ENCODE assay signal across 1 fruit fly cellular context in the genomic region with DNA sequence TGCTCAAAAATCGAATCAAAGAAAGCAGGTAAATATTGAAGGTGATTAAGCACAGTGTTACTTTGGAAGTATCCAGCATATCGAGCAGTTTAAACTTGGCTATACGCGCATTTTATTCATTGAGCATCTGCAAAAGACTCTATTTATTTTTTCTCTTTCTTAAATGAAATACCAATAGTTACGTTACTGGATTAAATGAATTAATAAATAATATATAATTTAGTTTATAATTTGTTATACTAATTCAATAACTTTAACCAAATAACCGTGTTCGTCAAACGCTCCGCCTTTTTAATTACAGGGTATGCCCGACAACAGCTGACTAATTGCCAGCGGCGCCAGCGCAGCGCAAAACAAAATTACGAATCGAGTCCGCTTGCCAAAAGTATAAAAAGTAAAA.
A peak's percentile ranks its signal among the peaks of the same experiment; 100 is the strongest.
TF ChIP-seq lines count a peak whose summit lies in the region.

No protein-coding gene starts in this region.

TF ChIP-seq in whole organism, embryonic, 481 proteins besides CTCF, POLR2A, EP300 and RAD21 (continued from another document):
- TF ChIP-seq wdn (GFP tag; IDR thresholded peaks at IDR 0.05; lab: Robert Waterston, UW), result peak; percentile 65; the same call in 1 of the 2 replicates
- peak; percentile 56 for TF ChIP-seq sob (GFP tag; IDR thresholded peaks at IDR 0.05; lab: Robert Waterston, UW)
- TF ChIP-seq CG7839 (tag; optimal IDR thresholded peaks at IDR 0.05; lab: Kevin White, UChicago), result peak; percentile 54
- no peak for TF ChIP-seq schlank (tag; optimal IDR thresholded peaks at IDR 0.05; lab: Kevin White, UChicago)
- peak; percentile 71 for TF ChIP-seq CG9215 (GFP tag; IDR thresholded peaks at IDR 0.05; lab: Robert Waterston, UW)
- TF ChIP-seq unpg (GFP tag; optimal IDR thresholded peaks at IDR 0.05; lab: Kevin White, UChicago), result peak; percentile 26
- peak; percentile 21 for TF ChIP-seq B-H2 (GFP tag; optimal IDR thresholded peaks at IDR 0.05; lab: Kevin White, UChicago)
- no peak for TF ChIP-seq Neu2 (GFP tag; optimal IDR thresholded peaks at IDR 0.05; lab: Kevin White, UChicago; ENCODE audit: borderline replicate concordance)
- TF ChIP-seq Ptx1 (GFP tag; IDR thresholded peaks at IDR 0.05; lab: Robert Waterston, UW), result peak; percentile 76
- TF ChIP-seq CG3847 (GFP tag; IDR thresholded peaks at IDR 0.05; lab: Robert Waterston, UW), result peak; percentile 60
- peak; percentile 27 for TF ChIP-seq Blimp-1 (GFP tag; optimal IDR thresholded peaks at IDR 0.05; lab: Kevin White, UChicago)
- TF ChIP-seq Mad (GFP tag; optimal IDR thresholded peaks at IDR 0.05; lab: Kevin White, UChicago), result no peak
- peak; percentile 14; the same call in 1 of the 2 replicates for TF ChIP-seq CG11696 (GFP tag; IDR thresholded peaks at IDR 0.05; lab: Robert Waterston, UW)
- no peak for TF ChIP-seq dm (GFP tag; optimal IDR thresholded peaks at IDR 0.05; lab: Kevin White, UChicago)
- TF ChIP-seq crp (GFP tag; optimal IDR thresholded peaks at IDR 0.05; lab: Kevin White, UChicago), result peak in 1 of 2 experiments; percentile 16
- no peak for TF ChIP-seq mam (GFP tag; optimal IDR thresholded peaks at IDR 0.05; lab: Kevin White, UChicago)
- TF ChIP-seq CG6683 (GFP tag; optimal IDR thresholded peaks at IDR 0.05; lab: Kevin White, UChicago), result peak; percentile 37
- TF ChIP-seq lilli (GFP tag; optimal IDR thresholded peaks at IDR 0.05; lab: Kevin White, UChicago), result peak; percentile 5
- no peak for TF ChIP-seq gcm2 (GFP tag; optimal IDR thresholded peaks at IDR 0.05; lab: Kevin White, UChicago)
- TF ChIP-seq Hmr (GFP tag; optimal IDR thresholded peaks at IDR 0.05; lab: Kevin White, UChicago), result no peak
- TF ChIP-seq cas (GFP tag; IDR thresholded peaks at IDR 0.05; lab: Robert Waterston, UW), result 0 out of 2 replicates have a peak, but pooled peaks have one; percentile 12
- TF ChIP-seq BtbVII (GFP tag; optimal IDR thresholded peaks at IDR 0.05; lab: Kevin White, UChicago), result peak; percentile 52
- peak; percentile 48; the same call in 1 of the 2 replicates for TF ChIP-seq lmd (GFP tag; IDR thresholded peaks at IDR 0.05; lab: Robert Waterston, UW)
- no peak for TF ChIP-seq ATbp (GFP tag; optimal IDR thresholded peaks at IDR 0.05; lab: Kevin White, UChicago)
- TF ChIP-seq CG4404 (GFP tag; IDR thresholded peaks at IDR 0.05; lab: Robert Waterston, UW), result no peak
- peak; percentile 30 for TF ChIP-seq D19A (tag; optimal IDR thresholded peaks at IDR 0.05; lab: Kevin White, UChicago)
- peak; percentile 19 for TF ChIP-seq CG10274 (GFP tag; optimal IDR thresholded peaks at IDR 0.05; lab: Kevin White, UChicago)
- TF ChIP-seq zfh2 (GFP tag; optimal IDR thresholded peaks at IDR 0.05; lab: Kevin White, UChicago), result no peak
- TF ChIP-seq CG10267 (tag; optimal IDR thresholded peaks at IDR 0.05; lab: Kevin White, UChicago), result peak; percentile 3
- TF ChIP-seq sc (optimal IDR thresholded peaks at IDR 0.05; lab: Kevin White, UChicago), result no peak
- TF ChIP-seq sc (GFP tag; optimal IDR thresholded peaks at IDR 0.05; lab: Kevin White, UChicago), result no peak
- TF ChIP-seq dysf (GFP tag; IDR thresholded peaks at IDR 0.05; lab: Robert Waterston, UW), result peak; percentile 64; the same call in 2 of the 3 replicates
- peak; percentile 29; the same call in 1 of the 2 replicates for TF ChIP-seq CG14667 (GFP tag; IDR thresholded peaks at IDR 0.05; lab: Robert Waterston, UW)
- TF ChIP-seq bowl (GFP tag; IDR thresholded peaks at IDR 0.05; lab: Robert Waterston, UW), result no peak
- TF ChIP-seq CG6765 (GFP tag; optimal IDR thresholded peaks at IDR 0.05; lab: Kevin White, UChicago), result peak; percentile 61
- no peak for TF ChIP-seq CG4854 (GFP tag; optimal IDR thresholded peaks at IDR 0.05; lab: Kevin White, UChicago)
- no peak for TF ChIP-seq CG4328 (GFP tag; optimal IDR thresholded peaks at IDR 0.05; lab: Kevin White, UChicago)
- TF ChIP-seq knrl (GFP tag; IDR thresholded peaks at IDR 0.05; lab: Robert Waterston, UW; ENCODE audit: partially characterized antibody), result no peak
- peak; percentile 75 for TF ChIP-seq Rfx (GFP tag; IDR thresholded peaks at IDR 0.05; lab: Robert Waterston, UW)
- peak; percentile 79 for TF ChIP-seq CG32532 (GFP tag; IDR thresholded peaks at IDR 0.05; lab: Robert Waterston, UW)
- TF ChIP-seq CG14014 (GFP tag; IDR thresholded peaks at IDR 0.05; lab: Robert Waterston, UW), result peak; percentile 51; the same call in 1 of the 2 replicates
- peak; percentile 74 for TF ChIP-seq Meics (GFP tag; optimal IDR thresholded peaks at IDR 0.05; lab: Kevin White, UChicago)
- peak; percentile 13 for TF ChIP-seq scrt (GFP tag; optimal IDR thresholded peaks at IDR 0.05; lab: Kevin White, UChicago)
- TF ChIP-seq C15 (GFP tag; IDR thresholded peaks at IDR 0.05; lab: Robert Waterston, UW), result 0 out of 3 replicates have a peak, but pooled peaks have one; percentile 45
- TF ChIP-seq Hr51 (GFP tag; optimal IDR thresholded peaks at IDR 0.05; lab: Kevin White, UChicago), result peak in 1 of 2 experiments; percentile 47
- TF ChIP-seq esg (GFP tag; conservative IDR thresholded peaks at IDR 0.05; lab: Robert Waterston, UW), result peak; percentile 40; the same call in 1 of the 2 replicates
- TF ChIP-seq CG9817 (tag; optimal IDR thresholded peaks at IDR 0.05; lab: Kevin White, UChicago), result peak; percentile 51
- no peak for TF ChIP-seq CG5245 (GFP tag; optimal IDR thresholded peaks at IDR 0.05; lab: Kevin White, UChicago)
- TF ChIP-seq ranshi (GFP tag; IDR thresholded peaks at IDR 0.05; lab: Robert Waterston, UW), result peak; percentile 45; the same call in 1 of the 2 replicates
- TF ChIP-seq NFAT (GFP tag; IDR thresholded peaks at IDR 0.05; lab: Robert Waterston, UW), result 0 out of 2 replicates have a peak, but pooled peaks have one; percentile 37
- TF ChIP-seq NfI (GFP tag; optimal IDR thresholded peaks at IDR 0.05; lab: Kevin White, UChicago), result peak; percentile 37
- no peak for TF ChIP-seq pho (GFP tag; optimal IDR thresholded peaks at IDR 0.05; lab: Kevin White, UChicago)
- TF ChIP-seq al (GFP tag; IDR thresholded peaks at IDR 0.05; lab: Robert Waterston, UW), result peak; percentile 49; the same call in 1 of the 2 replicates
- no peak; the same call in 1 of the 2 replicates for TF ChIP-seq dati (GFP tag; IDR thresholded peaks at IDR 0.05; lab: Robert Waterston, UW)
- TF ChIP-seq bcd (GFP tag; optimal IDR thresholded peaks at IDR 0.05; lab: Kevin White, UChicago), result peak; percentile 29
- TF ChIP-seq CG4424 (GFP tag; optimal IDR thresholded peaks at IDR 0.05; lab: Kevin White, UChicago), result peak; percentile 3
- TF ChIP-seq Side (GFP tag; optimal IDR thresholded peaks at IDR 0.05; lab: Kevin White, UChicago), result no peak
- TF ChIP-seq CkIIα-i1 (GFP tag; IDR thresholded peaks at IDR 0.05; lab: Robert Waterston, UW), result no peak
- TF ChIP-seq CG31224 (GFP tag; IDR thresholded peaks at IDR 0.05; lab: Robert Waterston, UW), result peak; percentile 62
- TF ChIP-seq CG2116 (GFP tag; optimal IDR thresholded peaks at IDR 0.05; lab: Kevin White, UChicago), result peak; percentile 25
- no peak for TF ChIP-seq CG14050 (GFP tag; IDR thresholded peaks at IDR 0.05; lab: Robert Waterston, UW)
- TF ChIP-seq klu (GFP tag; IDR thresholded peaks at IDR 0.05; lab: Robert Waterston, UW), result no peak
- TF ChIP-seq pzg (GFP tag; optimal IDR thresholded peaks at IDR 0.05; lab: Kevin White, UChicago), result no peak
- TF ChIP-seq CG15696 (tag; optimal IDR thresholded peaks at IDR 0.05; lab: Kevin White, UChicago), result peak; percentile 16
- TF ChIP-seq Dll (GFP tag; IDR thresholded peaks at IDR 0.05; lab: Robert Waterston, UW; ENCODE audit: partially characterized antibody), result no peak
- peak; percentile 57 for TF ChIP-seq HHEX (GFP tag; optimal IDR thresholded peaks at IDR 0.05; lab: Kevin White, UChicago)
- no peak for TF ChIP-seq Antp (GFP tag; optimal IDR thresholded peaks at IDR 0.05; lab: Kevin White, UChicago)
- peak; percentile 65 for TF ChIP-seq CG13296 (GFP tag; optimal IDR thresholded peaks at IDR 0.05; lab: Kevin White, UChicago)
- 0 out of 3 replicates have a peak, but pooled peaks have one; percentile 13 for TF ChIP-seq CG7357 (GFP tag; IDR thresholded peaks at IDR 0.05; lab: Robert Waterston, UW)
- TF ChIP-seq CG6272 (GFP tag; IDR thresholded peaks at IDR 0.05; lab: Robert Waterston, UW), result 0 out of 2 replicates have a peak, but pooled peaks have one; percentile 31
- TF ChIP-seq stc (GFP tag; IDR thresholded peaks at IDR 0.05; lab: Robert Waterston, UW), result peak; percentile 63
- peak; percentile 26 for TF ChIP-seq Sox100B (GFP tag; optimal IDR thresholded peaks at IDR 0.05; lab: Kevin White, UChicago)
- TF ChIP-seq CG14441 (GFP tag; IDR thresholded peaks at IDR 0.05; lab: Robert Waterston, UW), result peak; percentile 46; the same call in 1 of the 2 replicates
- TF ChIP-seq CG17829 (tag; optimal IDR thresholded peaks at IDR 0.05; lab: Kevin White, UChicago), result peak; percentile 56
- peak; percentile 34 for TF ChIP-seq CoRest (tag; optimal IDR thresholded peaks at IDR 0.05; lab: Kevin White, UChicago)
- TF ChIP-seq pan (optimal IDR thresholded peaks at IDR 0.05; lab: Kevin White, UChicago), result no peak
- peak in 1 of 2 experiments; percentile 74 for TF ChIP-seq pan (GFP tag; optimal IDR thresholded peaks at IDR 0.05 in 1 of 2, IDR thresholded peaks at IDR 0.05 in 1 of 2)
- TF ChIP-seq CG10959 (GFP tag; IDR thresholded peaks at IDR 0.05; lab: Robert Waterston, UW), result no peak
- no peak for TF ChIP-seq chm (GFP tag; IDR thresholded peaks at IDR 0.05; lab: Robert Waterston, UW)
- TF ChIP-seq vvl (GFP tag; IDR thresholded peaks at IDR 0.05; lab: Robert Waterston, UW), result peak; percentile 49
- TF ChIP-seq CG9437 (GFP tag; optimal IDR thresholded peaks at IDR 0.05; lab: Kevin White, UChicago), result no peak
- peak; percentile 3 for TF ChIP-seq CG30403 (GFP tag; optimal IDR thresholded peaks at IDR 0.05; lab: Kevin White, UChicago)
- TF ChIP-seq Drgx (GFP tag; IDR thresholded peaks at IDR 0.05; lab: Robert Waterston, UW), result peak; percentile 55; the same call in 1 of the 2 replicates
- TF ChIP-seq CG9797 (GFP tag; optimal IDR thresholded peaks at IDR 0.05; lab: Kevin White, UChicago), result no peak
- no peak for TF ChIP-seq CG10979 (tag; optimal IDR thresholded peaks at IDR 0.05; lab: Kevin White, UChicago)
- TF ChIP-seq CG2712 (tag; optimal IDR thresholded peaks at IDR 0.05; lab: Kevin White, UChicago), result peak; percentile 57
- TF ChIP-seq CG8478 (optimal IDR thresholded peaks at IDR 0.05; lab: Kevin White, UChicago), result no peak
- peak; percentile 14; the same call in 1 of the 4 replicates for TF ChIP-seq Gug (GFP tag; IDR thresholded peaks at IDR 0.05; lab: Robert Waterston, UW)
- TF ChIP-seq CG13775 (GFP tag; optimal IDR thresholded peaks at IDR 0.05; lab: Kevin White, UChicago), result peak; percentile 24
- peak; percentile 36 for TF ChIP-seq CG17359 (tag; optimal IDR thresholded peaks at IDR 0.05; lab: Kevin White, UChicago)
- TF ChIP-seq abd-A (tag; optimal IDR thresholded peaks at IDR 0.05; lab: Kevin White, UChicago), result no peak
- TF ChIP-seq CG32772 (GFP tag; IDR thresholded peaks at IDR 0.05; lab: Robert Waterston, UW), result peak; percentile 40; the same call in 1 of the 2 replicates
- peak; percentile 34 for TF ChIP-seq Dek (tag; optimal IDR thresholded peaks at IDR 0.05; lab: Kevin White, UChicago)
- TF ChIP-seq lbe (GFP tag; optimal IDR thresholded peaks at IDR 0.05; lab: Kevin White, UChicago), result peak; percentile 51
- TF ChIP-seq bsh (GFP tag; optimal IDR thresholded peaks at IDR 0.05; lab: Kevin White, UChicago), result no peak
- TF ChIP-seq nerfin-2 (GFP tag; IDR thresholded peaks at IDR 0.05; lab: Robert Waterston, UW; ENCODE audit: partially characterized antibody), result no peak
- TF ChIP-seq CG12391 (tag; optimal IDR thresholded peaks at IDR 0.05; lab: Kevin White, UChicago), result peak; percentile 47
- TF ChIP-seq CG31441 (GFP tag; IDR thresholded peaks at IDR 0.05; lab: Robert Waterston, UW), result peak; percentile 9; the same call in 1 of the 2 replicates
- TF ChIP-seq grau (tag; optimal IDR thresholded peaks at IDR 0.05; lab: Kevin White, UChicago), result peak; percentile 62
- TF ChIP-seq sug (tag; optimal IDR thresholded peaks at IDR 0.05; lab: Kevin White, UChicago), result peak; percentile 31
- TF ChIP-seq E2f2 (GFP tag; IDR thresholded peaks at IDR 0.05; lab: Robert Waterston, UW), result peak; percentile 33; the same call in 1 of the 2 replicates
- no peak for TF ChIP-seq croc (GFP tag; conservative IDR thresholded peaks at IDR 0.05; lab: Robert Waterston, UW)
- TF ChIP-seq CG32767 (GFP tag; IDR thresholded peaks at IDR 0.05; lab: Robert Waterston, UW), result no peak
- peak; percentile 42; the same call in 1 of the 2 replicates for TF ChIP-seq Xrp1 (GFP tag; IDR thresholded peaks at IDR 0.05; lab: Robert Waterston, UW)
- TF ChIP-seq CG34422 (GFP tag; IDR thresholded peaks at IDR 0.05; lab: Robert Waterston, UW), result peak; percentile 19; the same call in 1 of the 3 replicates
- TF ChIP-seq PHDP (tag; optimal IDR thresholded peaks at IDR 0.05; lab: Kevin White, UChicago), result peak; percentile 48
- no peak for TF ChIP-seq CG13287 (GFP tag; IDR thresholded peaks at IDR 0.05; lab: Robert Waterston, UW; ENCODE audit: partially characterized antibody)
- no peak for TF ChIP-seq Dip3 (GFP tag; optimal IDR thresholded peaks at IDR 0.05; lab: Kevin White, UChicago)
- TF ChIP-seq Abd-B (GFP tag; optimal IDR thresholded peaks at IDR 0.05; lab: Kevin White, UChicago), result peak; percentile 33
- no peak for TF ChIP-seq trh (GFP tag; optimal IDR thresholded peaks at IDR 0.05; lab: Kevin White, UChicago)
- TF ChIP-seq gsb (GFP tag; IDR thresholded peaks at IDR 0.05; lab: Robert Waterston, UW), result peak; percentile 23; the same call in 1 of the 2 replicates
- no peak for TF ChIP-seq repo (GFP tag; optimal IDR thresholded peaks at IDR 0.05; lab: Kevin White, UChicago)
